Fruit fly (Drosophila melanogaster): ENCODE measurements around the gene CG42681.

The CG42681 gene

dm6 chr2L:14746068-14746467, 1.8 kb downstream of the CG42681 start:
- TF ChIP-seq Hr83 (GFP tag; optimal IDR thresholded peaks at IDR 0.05; ENCODE audit: poor library complexity, severe bottlenecking) (no peak), woc (GFP tag; optimal IDR thresholded peaks at IDR 0.05) (no peak), CrebA (GFP tag; optimal IDR thresholded peaks at IDR 0.05; ENCODE audit: borderline replicate concordance) (no peak), Jra (GFP tag; optimal IDR thresholded peaks at IDR 0.05) (no peak), dmrt93B (GFP tag; optimal IDR thresholded peaks at IDR 0.05) (no peak), Hnf4 (GFP tag; optimal IDR thresholded peaks at IDR 0.05) (no peak), Hr78 (GFP tag; optimal IDR thresholded peaks at IDR 0.05) (no peak), ey (GFP tag; optimal IDR thresholded peaks at IDR 0.05) (no peak), foxo (GFP tag; optimal IDR thresholded peaks at IDR 0.05) (no peak), psq (GFP tag; optimal IDR thresholded peaks at IDR 0.05) (no peak), Sp1 (GFP tag; optimal IDR thresholded peaks at IDR 0.05) (no peak), Rel (GFP tag; optimal IDR thresholded peaks at IDR 0.05) (no peak), Rel (tag; optimal IDR thresholded peaks at IDR 0.05) (no peak), lola (GFP tag; optimal IDR thresholded peaks at IDR 0.05) (no peak), br (GFP tag; optimal IDR thresholded peaks at IDR 0.05) (no peak), GATAd (GFP tag; optimal IDR thresholded peaks at IDR 0.05) (no peak), Vsx2 (GFP tag; optimal IDR thresholded peaks at IDR 0.05; ENCODE audit: partially characterized antibody) (no peak)

dm6 chr2L:14760467-14760866, 16.2 kb downstream of the CG42681 start, which contains the start of gene CG4691:
Gene CG4691, plus strand, starts transcription at chr2L:14760767.
- TF ChIP-seq Rel (GFP tag; optimal IDR thresholded peaks at IDR 0.05) (no peak), Rel (tag; optimal IDR thresholded peaks at IDR 0.05) (no peak), CG9705 (GFP tag; optimal IDR thresholded peaks at IDR 0.05) (no peak), psq (GFP tag; optimal IDR thresholded peaks at IDR 0.05) (no peak), br (GFP tag; optimal IDR thresholded peaks at IDR 0.05) (no peak), h (GFP tag; optimal IDR thresholded peaks at IDR 0.05) (no peak), rgr (GFP tag; optimal IDR thresholded peaks at IDR 0.05) (no peak), dmrt93B (GFP tag; optimal IDR thresholded peaks at IDR 0.05) (no peak), usp (GFP tag; optimal IDR thresholded peaks at IDR 0.05) (no peak), Hr78 (GFP tag; optimal IDR thresholded peaks at IDR 0.05) (no peak), sv (GFP tag; optimal IDR thresholded peaks at IDR 0.05) (no peak), dsf (GFP tag; optimal IDR thresholded peaks at IDR 0.05; ENCODE audit: borderline replicate concordance) (no peak)

dm6 chr2L:14762465-14762864, 18.2 kb downstream of the CG42681 start, which contains the start of gene CSN1a:
Gene CSN1a, plus strand, starts transcription at chr2L:14762765.
- TF ChIP-seq Mio (GFP tag; optimal IDR thresholded peaks at IDR 0.05), result no peak
- no peak for TF ChIP-seq OdsH (GFP tag; optimal IDR thresholded peaks at IDR 0.05)
- no peak for TF ChIP-seq Hr78 (GFP tag; optimal IDR thresholded peaks at IDR 0.05)
- TF ChIP-seq foxo (GFP tag; optimal IDR thresholded peaks at IDR 0.05), result no peak
- no peak for TF ChIP-seq HLH106 (tag; optimal IDR thresholded peaks at IDR 0.05)
- no peak for TF ChIP-seq Hr83 (GFP tag; optimal IDR thresholded peaks at IDR 0.05; ENCODE audit: poor library complexity, severe bottlenecking)
- no peak for TF ChIP-seq CrebA (GFP tag; optimal IDR thresholded peaks at IDR 0.05; ENCODE audit: borderline replicate concordance)
- TF ChIP-seq sage (GFP tag; optimal IDR thresholded peaks at IDR 0.05), result no peak
- TF ChIP-seq jim (GFP tag; optimal IDR thresholded peaks at IDR 0.05), result no peak
- TF ChIP-seq sv (GFP tag; optimal IDR thresholded peaks at IDR 0.05), result no peak
- no peak for TF ChIP-seq dl (GFP tag; optimal IDR thresholded peaks at IDR 0.05; ENCODE audit: insufficient read depth in 1 of 2, partially characterized antibody in 2 of 2)
- TF ChIP-seq Sp1 (GFP tag; optimal IDR thresholded peaks at IDR 0.05), result no peak

- TF ChIP-seq Hnf4 (GFP tag; optimal IDR thresholded peaks at IDR 0.05) (no peak), CrebA (GFP tag; optimal IDR thresholded peaks at IDR 0.05; ENCODE audit: borderline replicate concordance) (no peak), Sp1 (GFP tag; optimal IDR thresholded peaks at IDR 0.05) (no peak), dmrt93B (GFP tag; optimal IDR thresholded peaks at IDR 0.05) (no peak), usp (GFP tag; optimal IDR thresholded peaks at IDR 0.05) (no peak), CG9705 (GFP tag; optimal IDR thresholded peaks at IDR 0.05) (no peak), sv (GFP tag; optimal IDR thresholded peaks at IDR 0.05) (no peak), psq (GFP tag; optimal IDR thresholded peaks at IDR 0.05) (no peak), Mio (GFP tag; optimal IDR thresholded peaks at IDR 0.05) (no peak)
Observed at dm6 chr2L:14765608-14766007, 21.4 kb downstream of the CG42681 start, which contains the start of gene CG4701. Gene CG4701, plus strand, starts transcription at chr2L:14765908.

- TF ChIP-seq Hr78 (GFP tag; optimal IDR thresholded peaks at IDR 0.05), result no peak
Observed at dm6 chr2L:14774713-14775112, 30.5 kb downstream of the CG42681 start, which contains the start of gene CG4650. Gene CG4650, minus strand, starts transcription at chr2L:14774981.
